Fruit fly (Drosophila melanogaster) whole organism, embryonic: ENCODE results near the gene eEF1delta.

Source experiments
- ATbp ChIP-seq: fragments of 200-800 bp; sonication (Bioruptor generic); optimal IDR thresholded peaks from 2 replicates; lab custom pipeline; 2017; ENCODE audit warnings: missing biosample characterization, mild to moderate bottlenecking, missing genetic modification characterization, missing genetic modification reagents
- CG10267 ChIP-seq: fragments of 200-800 bp; sonication (Bioruptor generic); optimal IDR thresholded peaks from 2 replicates; lab custom pipeline; 2018; ENCODE audit warnings: missing biosample characterization, mild to moderate bottlenecking, missing genetic modification characterization, moderate library complexity
- CG11696 ChIP-seq: fragments of 200-800 bp; sonication (Bioruptor generic); IDR thresholded peaks from 2 replicates; pipeline ENCODE4 v1.3.6; 2022; ENCODE audit warnings: missing biosample characterization, missing genetic modification characterization
- CG14710 ChIP-seq: fragments of 200-800 bp; sonication (Bioruptor generic); optimal IDR thresholded peaks from 3 replicates; lab custom pipeline; 2019; ENCODE audit warnings: missing biosample characterization, mild to moderate bottlenecking, missing genetic modification characterization, moderate library complexity
- CG2120 ChIP-seq: fragments of 200-800 bp; sonication (Bioruptor generic); optimal IDR thresholded peaks from 3 replicates; lab custom pipeline; 2016; ENCODE audit warnings: missing biosample characterization, missing genetic modification characterization
- CG2199 ChIP-seq: fragments of 200-800 bp; sonication (Bioruptor generic); IDR thresholded peaks from 3 replicates; pipeline ENCODE4 v1.3.6; 2022; ENCODE audit warnings: missing biosample characterization, missing genetic modification characterization
- CG2712 ChIP-seq: fragments of 200-800 bp; optimal IDR thresholded peaks from 3 replicates; lab custom pipeline; 2019; ENCODE audit warnings: missing biosample characterization, mild to moderate bottlenecking, missing genetic modification characterization, moderate library complexity
- CG3065 ChIP-seq: fragments of 200-800 bp; sonication (Bioruptor generic); optimal IDR thresholded peaks from 2 replicates; lab custom pipeline; 2016; ENCODE audit warnings: missing biosample characterization, missing genetic modification characterization
- CG31441 ChIP-seq: fragments of 200-800 bp; sonication (Bioruptor generic); IDR thresholded peaks from 2 replicates; pipeline ENCODE4 v1.3.6; 2022; ENCODE audit warnings: missing biosample characterization, missing genetic modification characterization
- CG32772 ChIP-seq: fragments of 200-800 bp; sonication (Bioruptor generic); IDR thresholded peaks from 2 replicates; pipeline ENCODE4 v1.3.6; 2022; ENCODE audit warnings: missing biosample characterization, missing genetic modification characterization
- CG6272 ChIP-seq: fragments of 200-800 bp; sonication (Bioruptor generic); IDR thresholded peaks from 2 replicates; pipeline ENCODE4 v1.3.6; 2022; ENCODE audit warnings: missing biosample characterization, missing genetic modification characterization
- CG7928 ChIP-seq: fragments of 200-800 bp; sonication (Bioruptor generic); optimal IDR thresholded peaks from 2 replicates; lab custom pipeline; 2017; ENCODE audit warnings: missing biosample characterization, mild to moderate bottlenecking, missing genetic modification characterization
- CG9215 ChIP-seq: fragments of 200-800 bp; sonication (Bioruptor generic); IDR thresholded peaks from 2 replicates; pipeline ENCODE4 v1.3.6; 2022; ENCODE audit warnings: missing biosample characterization, missing genetic modification characterization
- CG9817 ChIP-seq: fragments of 200-800 bp; sonication (Bioruptor generic); optimal IDR thresholded peaks from 2 replicates; lab custom pipeline; 2018; ENCODE audit warnings: missing biosample characterization, mild to moderate bottlenecking, missing genetic modification characterization, moderate library complexity
- CHES-1-like ChIP-seq: fragments of 200-800 bp; sonication (Bioruptor generic); optimal IDR thresholded peaks from 2 replicates; lab custom pipeline; 2016; ENCODE audit warnings: missing biosample characterization, missing genetic modification characterization
- CTCF ChIP-seq: fragments of 200-800 bp; sonication (Bioruptor generic); optimal IDR thresholded peaks from 2 replicates; lab custom pipeline; 2017; ENCODE audit warnings: missing biosample characterization, mild to moderate bottlenecking, missing genetic modification characterization, moderate library complexity
- Chrac-16 ChIP-seq: fragments of 200-800 bp; sonication (Bioruptor generic); optimal IDR thresholded peaks from 3 replicates; lab custom pipeline; 2016; ENCODE audit warnings: missing biosample characterization, missing genetic modification characterization
- CrebB ChIP-seq: fragments of 200-800 bp; sonication (Bioruptor generic); optimal IDR thresholded peaks from 3 replicates; lab custom pipeline; 2018; ENCODE audit warnings: missing biosample characterization, mild to moderate bottlenecking, missing genetic modification characterization
- Dll ChIP-seq: fragments of 200-800 bp; sonication (Bioruptor generic); IDR thresholded peaks from 4 replicates; pipeline ENCODE4 v1.3.6; 2022; ENCODE audit warnings: missing biosample characterization, missing genetic modification characterization; ENCODE audit not compliant: partially characterized antibody
- Doc2 ChIP-seq: fragments of 200-800 bp; sonication (Bioruptor generic); IDR thresholded peaks from 2 replicates; pipeline ENCODE4 v1.3.6; 2022; ENCODE audit warnings: missing biosample characterization, missing genetic modification characterization
- H2.0 ChIP-seq: fragments of 200-800 bp; sonication (Bioruptor generic); IDR thresholded peaks from 2 replicates; pipeline ENCODE4 v1.3.6; 2022; ENCODE audit warnings: missing biosample characterization, missing genetic modification characterization
- Hr39 ChIP-seq: fragments of >200 bp; optimal IDR thresholded peaks from 2 replicates; lab custom pipeline; 2017
- MESR4 ChIP-seq: fragments of 200-800 bp; sonication (Bioruptor generic); optimal IDR thresholded peaks from 2 replicates; lab custom pipeline; 2018; ENCODE audit warnings: missing biosample characterization, mild to moderate bottlenecking, missing genetic modification characterization, moderate library complexity
- Neu2 ChIP-seq: fragments of 200-800 bp; sonication (Bioruptor generic); optimal IDR thresholded peaks from 3 replicates; lab custom pipeline; 2016; ENCODE audit warnings: missing biosample characterization, missing genetic modification characterization, borderline replicate concordance
- Oaz ChIP-seq: fragments of 200-800 bp; sonication (Bioruptor generic); IDR thresholded peaks from 2 replicates; pipeline ENCODE4 v1.3.6; 2022; ENCODE audit warnings: missing biosample characterization, missing genetic modification characterization
- Pdp1 ChIP-seq, 2 experiments: fragments of 200-800 bp; sonication (Bioruptor generic); optimal IDR thresholded peaks; 3 replicates each; lab custom pipeline; 2016; ENCODE audit warnings: missing biosample characterization in 2 of 2, missing genetic modification characterization in 2 of 2, mild to moderate bottlenecking in 1 of 2, moderate library complexity in 1 of 2
- Ravus ChIP-seq: fragments of 200-800 bp; sonication (Bioruptor generic); IDR thresholded peaks from 2 replicates; pipeline ENCODE4 v1.3.6; 2022; ENCODE audit warnings: missing biosample characterization, missing genetic modification characterization
- Rx ChIP-seq: fragments of 200-800 bp; sonication (Bioruptor generic); IDR thresholded peaks from 2 replicates; pipeline ENCODE4 v1.3.6; 2022; ENCODE audit warnings: missing biosample characterization, missing genetic modification characterization
- Scr ChIP-seq: fragments of 200-800 bp; sonication (Bioruptor generic); IDR thresholded peaks from 2 replicates; pipeline ENCODE4 v1.3.6; 2022; ENCODE audit warnings: missing biosample characterization, missing genetic modification characterization; ENCODE audit not compliant: partially characterized antibody
- Side ChIP-seq: fragments of 200-800 bp; sonication (Bioruptor generic); optimal IDR thresholded peaks from 2 replicates; lab custom pipeline; 2016; ENCODE audit warnings: missing biosample characterization, missing genetic modification characterization
- Spps ChIP-seq: fragments of 200-800 bp; sonication (Bioruptor generic); optimal IDR thresholded peaks from 2 replicates; lab custom pipeline; 2018; ENCODE audit warnings: missing biosample characterization, mild to moderate bottlenecking, missing genetic modification characterization
- az2 ChIP-seq: fragments of 200-800 bp; sonication (Bioruptor generic); optimal IDR thresholded peaks from 3 replicates; lab custom pipeline; 2016; ENCODE audit warnings: missing biosample characterization, missing genetic modification characterization
- cad ChIP-seq: fragments of >200 bp; optimal IDR thresholded peaks from 2 replicates; lab custom pipeline; 2017; ENCODE audit warnings: missing biosample characterization, missing genetic modification characterization
- cato ChIP-seq: fragments of 200-800 bp; sonication (Bioruptor generic); optimal IDR thresholded peaks from 2 replicates; lab custom pipeline; 2016; ENCODE audit warnings: missing biosample characterization, missing genetic modification characterization, borderline replicate concordance
- cwo ChIP-seq: fragments of 200-800 bp; sonication (Bioruptor generic); optimal IDR thresholded peaks from 3 replicates; lab custom pipeline; 2017; ENCODE audit warnings: missing biosample characterization, missing genetic modification characterization, mild to moderate bottlenecking, moderate library complexity, missing genetic modification reagents
- eve ChIP-seq, 2 experiments: fragments of >200 bp; optimal IDR thresholded peaks; 2 replicates each; lab custom pipeline; 2017; ENCODE audit warnings: missing biosample characterization in 2 of 2, missing genetic modification characterization in 2 of 2
- ftz-f1 ChIP-seq: fragments of 200-800 bp; sonication (Bioruptor generic); optimal IDR thresholded peaks from 2 replicates; lab custom pipeline; 2016; ENCODE audit warnings: missing biosample characterization, missing genetic modification characterization
- hb ChIP-seq: fragments of 200-800 bp; sonication (Bioruptor generic); IDR thresholded peaks from 3 replicates; pipeline ENCODE4 v1.3.6; 2022; ENCODE audit warnings: missing biosample characterization, missing genetic modification characterization; ENCODE audit not compliant: partially characterized antibody
- ind ChIP-seq: fragments of 200-800 bp; sonication (Bioruptor generic); optimal IDR thresholded peaks from 3 replicates; lab custom pipeline; 2016; ENCODE audit warnings: missing biosample characterization, missing genetic modification characterization
- kni ChIP-seq: fragments of 200-800 bp; sonication (Bioruptor generic); optimal IDR thresholded peaks from 3 replicates; lab custom pipeline; 2017; ENCODE audit warnings: mild to moderate bottlenecking, missing biosample characterization, missing genetic modification reagents, missing genetic modification characterization
- lola ChIP-seq, 3 experiments: fragments of >200 bp in 2 of 3; fragments of 200-800 bp in 1 of 3; sonication (Bioruptor generic) in 1 of 3; optimal IDR thresholded peaks; 2 replicates each; lab custom pipeline; 2017 to 2019; ENCODE audit warnings: missing biosample characterization in 3 of 3, missing genetic modification characterization in 3 of 3, mild to moderate bottlenecking in 1 of 3, moderate library complexity in 1 of 3
- pan ChIP-seq, 4 experiments: fragments of >200 bp in 3 of 4; fragments of 200-800 bp in 1 of 4; sonication (Bioruptor generic) in 1 of 4; optimal IDR thresholded peaks in 3 of 4; IDR thresholded peaks in 1 of 4; 2 replicates each; pipeline versions ENCODE4 v1.3.6 to Lab custom; 2017 to 2022; ENCODE audit warnings: missing biosample characterization in 2 of 4, missing genetic modification characterization in 2 of 4, mixed read lengths in 1 of 4
- pb ChIP-seq: fragments of 200-800 bp; sonication (Bioruptor generic); optimal IDR thresholded peaks from 3 replicates; lab custom pipeline; 2016; ENCODE audit warnings: missing biosample characterization, missing genetic modification characterization
- prd ChIP-seq, 3 experiments: fragments of >200 bp in 2 of 3; fragments of 200-800 bp in 1 of 3; sonication (Bioruptor generic) in 1 of 3; optimal IDR thresholded peaks in 2 of 3; IDR thresholded peaks in 1 of 3; 2 replicates in 2 of 3; 3 replicates in 1 of 3; pipeline versions ENCODE4 v1.3.6 to Lab custom; 2017 to 2022; ENCODE audit warnings: missing biosample characterization in 1 of 3, missing genetic modification characterization in 1 of 3
- scrt ChIP-seq: fragments of 200-800 bp; sonication (Bioruptor generic); optimal IDR thresholded peaks from 2 replicates; lab custom pipeline; 2018; ENCODE audit warnings: missing biosample characterization, mild to moderate bottlenecking, missing genetic modification characterization, moderate library complexity
- sens ChIP-seq: fragments of 200-800 bp; sonication (Bioruptor generic); peaks from one replicate; lab custom pipeline; 2016; ENCODE audit warnings: missing biosample characterization, missing genetic modification characterization
- sqz ChIP-seq: fragments of 200-800 bp; sonication (Bioruptor generic); optimal IDR thresholded peaks from 3 replicates; lab custom pipeline; 2018; ENCODE audit warnings: missing biosample characterization, mild to moderate bottlenecking, missing genetic modification characterization
- trem ChIP-seq: fragments of 200-800 bp; optimal IDR thresholded peaks from 3 replicates; lab custom pipeline; 2019; ENCODE audit warnings: missing biosample characterization, mild to moderate bottlenecking, missing genetic modification characterization, moderate library complexity
- wdn ChIP-seq: fragments of 200-800 bp; sonication (Bioruptor generic); IDR thresholded peaks from 2 replicates; pipeline ENCODE4 v1.3.6; 2022; ENCODE audit warnings: missing biosample characterization, missing genetic modification characterization
- zf30C ChIP-seq: fragments of 200-800 bp; sonication (Bioruptor generic); optimal IDR thresholded peaks from 3 replicates; lab custom pipeline; 2018; ENCODE audit warnings: missing biosample characterization, mild to moderate bottlenecking, missing genetic modification characterization

Gene eEF1delta

DNA sequence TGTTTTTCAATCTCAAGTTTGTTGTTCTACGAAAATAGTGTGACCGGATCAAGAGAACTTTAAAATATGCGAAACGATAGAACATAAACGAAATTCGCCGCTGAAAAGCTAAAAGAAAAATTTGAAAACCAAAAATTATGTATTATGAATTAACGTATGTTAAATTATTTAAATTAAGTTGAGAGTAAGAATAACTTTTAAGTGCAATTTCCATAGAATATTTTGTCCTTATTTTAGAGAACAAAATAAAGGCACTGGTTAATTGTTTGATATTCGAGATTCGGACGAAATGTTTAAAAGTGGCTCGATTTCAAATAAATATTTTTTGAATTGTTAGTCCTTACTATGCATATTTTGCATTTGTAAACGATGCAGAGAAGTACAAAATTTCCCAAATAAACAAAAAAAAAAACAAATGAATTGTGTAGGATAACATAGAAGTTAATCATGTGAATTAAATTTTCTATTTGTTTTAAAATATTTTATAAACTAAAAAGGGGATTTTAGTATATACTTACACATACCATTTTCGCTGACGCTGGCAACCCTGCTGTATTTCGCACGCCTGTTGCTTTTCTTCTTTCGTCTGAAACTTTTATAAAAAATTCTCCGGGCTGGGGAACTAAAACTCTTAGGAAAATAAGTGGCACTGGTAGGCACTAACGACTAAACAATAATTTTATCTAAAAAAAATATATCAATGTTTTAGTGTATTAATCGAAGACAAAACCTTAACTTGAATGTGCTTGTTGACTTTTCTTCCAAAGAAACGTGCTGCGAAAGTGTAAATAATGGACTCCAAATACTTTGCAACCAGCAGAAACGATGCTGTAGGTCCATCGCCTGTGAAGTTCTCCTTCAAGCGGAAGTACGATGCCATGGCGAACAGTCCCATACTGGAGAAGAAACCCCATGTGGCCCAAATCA, 21.4 kb upstream of the eEF1delta start, which contains the start of the genes CG5727 and ath (continued):
- no peak for TF ChIP-seq Dll
- TF ChIP-seq kni (GFP tag; lab: Kevin White, UChicago) = no peak
- TF ChIP-seq ftz-f1 (GFP tag; lab: Kevin White, UChicago) = no peak
- TF ChIP-seq CG3065 (GFP tag; lab: Kevin White, UChicago) = no peak
- peak; percentile 12 for TF ChIP-seq MESR4 (GFP tag; lab: Kevin White, UChicago)
- TF ChIP-seq CG31441 (GFP tag; lab: Robert Waterston, UW) = no peak
- no peak for TF ChIP-seq Oaz
- TF ChIP-seq CG6272 (GFP tag; lab: Robert Waterston, UW) = no peak
- no peak for TF ChIP-seq H2.0 (GFP tag; lab: Robert Waterston, UW)
- no peak for TF ChIP-seq CHES-1-like (GFP tag; lab: Kevin White, UChicago)
- TF ChIP-seq pb (GFP tag; lab: Kevin White, UChicago) = no peak
- TF ChIP-seq sens (GFP tag; lab: Kevin White, UChicago) = peak; percentile 72
- no peak for TF ChIP-seq prd (optimal IDR thresholded peaks at IDR 0.05; lab: Kevin White, UChicago)
- TF ChIP-seq prd (GFP tag; IDR thresholded peaks at IDR 0.05; lab: Robert Waterston, UW) = no peak
- no peak for TF ChIP-seq az2
- TF ChIP-seq Side (GFP tag; lab: Kevin White, UChicago) = no peak
- no peak for TF ChIP-seq zf30C
- TF ChIP-seq scrt (GFP tag; lab: Kevin White, UChicago) = peak; percentile 94
- TF ChIP-seq Ravus (GFP tag; lab: Robert Waterston, UW) = no peak
- TF ChIP-seq CTCF = no peak
- no peak for TF ChIP-seq CG32772 (GFP tag; lab: Robert Waterston, UW)
- TF ChIP-seq ind (GFP tag; lab: Kevin White, UChicago) = no peak
- peak; percentile 11 for TF ChIP-seq CG2712 (tag; lab: Kevin White, UChicago)
- no peak for TF ChIP-seq CG9215 (GFP tag; lab: Robert Waterston, UW)
- TF ChIP-seq Spps = no peak
- no peak for TF ChIP-seq Scr (GFP tag; lab: Robert Waterston, UW)
- no peak for TF ChIP-seq Doc2 (GFP tag; lab: Robert Waterston, UW)
- peak; percentile 42 for TF ChIP-seq CG14710
- TF ChIP-seq hb (GFP tag; lab: Robert Waterston, UW) = no peak
- no peak for TF ChIP-seq pan (optimal IDR thresholded peaks at IDR 0.05; lab: Kevin White, UChicago)
- TF ChIP-seq pan (GFP tag; optimal IDR thresholded peaks at IDR 0.05 in 1 of 2, IDR thresholded peaks at IDR 0.05 in 1 of 2) = no peak
- no peak for TF ChIP-seq CG9817
- no peak for TF ChIP-seq cato
- no peak for TF ChIP-seq ATbp (GFP tag; lab: Kevin White, UChicago)
- TF ChIP-seq CG7928 (GFP tag; lab: Kevin White, UChicago) = no peak
- no peak for TF ChIP-seq Hr39 (lab: Kevin White, UChicago)

DNA sequence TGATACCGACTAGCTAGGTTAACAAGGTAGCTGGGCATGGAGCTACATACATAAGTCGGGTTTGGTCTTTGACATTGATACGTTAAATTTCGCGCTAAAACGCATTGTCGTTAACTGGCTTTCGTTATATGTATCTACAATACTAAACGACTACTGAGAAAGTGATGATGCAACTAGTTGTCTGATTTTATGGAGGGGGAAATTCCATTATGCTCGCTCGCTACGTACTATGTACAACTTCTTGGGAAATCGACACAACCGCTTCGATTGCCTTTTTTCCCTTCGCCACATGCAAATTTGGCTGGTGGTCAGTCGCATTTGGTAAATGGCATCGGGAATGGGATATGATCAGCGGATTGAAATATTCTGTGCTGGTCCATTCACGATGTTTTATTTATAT, 12.3 kb upstream of the eEF1delta start:
- no peak for TF ChIP-seq Neu2 (GFP tag; lab: Kevin White, UChicago)
- peak; percentile 5 for TF ChIP-seq cad (GFP tag; lab: Kevin White, UChicago)
- TF ChIP-seq sqz (GFP tag; lab: Kevin White, UChicago) = no peak
- TF ChIP-seq Rx = no peak
- TF ChIP-seq Chrac-16 (GFP tag; lab: Kevin White, UChicago) = no peak
- no peak for TF ChIP-seq lola (GFP tag; optimal IDR thresholded peaks at IDR 0.05; lab: Kevin White, UChicago)
- no peak for TF ChIP-seq CG10267
- no peak for TF ChIP-seq CrebB (tag; lab: Kevin White, UChicago)
- TF ChIP-seq cwo (GFP tag; lab: Kevin White, UChicago) = no peak
- no peak for TF ChIP-seq CG2120 (GFP tag; lab: Kevin White, UChicago)
- TF ChIP-seq trem = no peak
- TF ChIP-seq wdn (GFP tag; lab: Robert Waterston, UW) = no peak
- TF ChIP-seq eve (GFP tag; optimal IDR thresholded peaks at IDR 0.05; lab: Kevin White, UChicago) = peak in 1 of 2 experiments; percentile 75
- no peak for TF ChIP-seq CG11696
- 0 out of 3 replicates have a peak, but pooled peaks have one; percentile 32 for TF ChIP-seq CG2199 (GFP tag; lab: Robert Waterston, UW)
- TF ChIP-seq Pdp1 (GFP tag; optimal IDR thresholded peaks at IDR 0.05; lab: Kevin White, UChicago) = peak in 1 of 2 experiments; percentile 96
- TF ChIP-seq sens (GFP tag; lab: Kevin White, UChicago) = peak; percentile 40
